Fruit fly (Drosophila melanogaster) S2 (cell line): ENCODE data around the gene CG9471.

ENCODE experiments used
- CG8478 ChIP-seq: fragments of >200 bp; optimal IDR thresholded peaks from 2 replicates; lab custom pipeline; 2018
- CTCF ChIP-seq, 2 experiments: fragments of >200 bp; optimal IDR thresholded peaks; 2 replicates each; lab custom pipeline; 2018

CG9471 gene

dm6 chr3R:9747272-9747874 is 24.0 kb downstream of the CG9471 start, which contains the start of gene CG12948:
Gene CG12948, minus strand, starts transcription at chr3R:9747744.
- TF ChIP-seq CTCF (optimal IDR thresholded peaks at IDR 0.05; lab: Kevin White, UChicago) (no peak), CG8478 (lab: Kevin White, UChicago) (no peak)

- TF ChIP-seq CTCF (optimal IDR thresholded peaks at IDR 0.05; lab: Kevin White, UChicago), result no peak
- no peak for TF ChIP-seq CG8478 (lab: Kevin White, UChicago)
Observed at dm6 chr3R:9746267-9746666, 25.1 kb downstream of the CG9471 start, which contains the start of gene CG34409. Gene CG34409, minus strand, starts transcription at chr3R:9746367.

dm6 chr3R:9745442-9745841 is 25.9 kb downstream of the CG9471 start:
- TF ChIP-seq CTCF (optimal IDR thresholded peaks at IDR 0.05; lab: Kevin White, UChicago) (no peak), CG8478 (lab: Kevin White, UChicago) (no peak)

dm6 chr3R:9743995-9744394 is 27.3 kb downstream of the CG9471 start:
- TF ChIP-seq CG8478 (lab: Kevin White, UChicago) (no peak), CTCF (optimal IDR thresholded peaks at IDR 0.05; lab: Kevin White, UChicago) (no peak)

- TF ChIP-seq CTCF (optimal IDR thresholded peaks at IDR 0.05; lab: Kevin White, UChicago) (no peak), CG8478 (lab: Kevin White, UChicago) (no peak)
Observed at dm6 chr3R:9743217-9743616, 28.1 kb downstream of the CG9471 start, which contains the start of gene CG31415. Gene CG31415, plus strand, starts transcription at chr3R:9743517.

dm6 chr3R:9740713-9741112 is 30.6 kb downstream of the CG9471 start, which contains the start of gene Pnn:
Gene Pnn, plus strand, starts transcription at chr3R:9740899.
- no peak for TF ChIP-seq CG8478 (lab: Kevin White, UChicago)
- no peak for TF ChIP-seq CTCF (optimal IDR thresholded peaks at IDR 0.05; lab: Kevin White, UChicago)

- no peak for TF ChIP-seq CG8478 (lab: Kevin White, UChicago)
Observed at dm6 chr3R:9739793-9740192, 31.5 kb downstream of the CG9471 start, which contains the start of gene side-VII. Gene side-VII, minus strand, starts transcription at chr3R:9739979.

- no peak for TF ChIP-seq CTCF (optimal IDR thresholded peaks at IDR 0.05; lab: Kevin White, UChicago)
- no peak for TF ChIP-seq CG8478 (lab: Kevin White, UChicago)
Observed at dm6 chr3R:9735151-9735550, 36.2 kb downstream of the CG9471 start.

dm6 chr3R:9733150-9733549 is 38.2 kb downstream of the CG9471 start, which contains the start of gene alphaTub85E:
Gene alphaTub85E, minus strand, starts transcription at chr3R:9733250.
- TF ChIP-seq CTCF (optimal IDR thresholded peaks at IDR 0.05; lab: Kevin White, UChicago), result no peak

dm6 chr3R:9730784-9731183 is 40.6 kb downstream of the CG9471 start, which contains the start of gene FoxP:
Gene FoxP, minus strand, starts transcription at chr3R:9730872.
- no peak for TF ChIP-seq CG8478 (lab: Kevin White, UChicago)
- no peak for TF ChIP-seq CTCF (optimal IDR thresholded peaks at IDR 0.05; lab: Kevin White, UChicago)

dm6 chr3R:9725121-9725956 is 46.0 kb downstream of the CG9471 start, which contains the start of gene hyd:
Gene hyd, minus strand, starts transcription at chr3R:9725615.
- TF ChIP-seq CG8478 (lab: Kevin White, UChicago), result no peak
- no peak for TF ChIP-seq CTCF (optimal IDR thresholded peaks at IDR 0.05; lab: Kevin White, UChicago)
